Worm (Caenorhabditis elegans): ENCODE results near the gene clh-5.
A peak's percentile ranks its signal among the peaks of the same experiment; 100 is the strongest.

clh-5 gene

DNA sequence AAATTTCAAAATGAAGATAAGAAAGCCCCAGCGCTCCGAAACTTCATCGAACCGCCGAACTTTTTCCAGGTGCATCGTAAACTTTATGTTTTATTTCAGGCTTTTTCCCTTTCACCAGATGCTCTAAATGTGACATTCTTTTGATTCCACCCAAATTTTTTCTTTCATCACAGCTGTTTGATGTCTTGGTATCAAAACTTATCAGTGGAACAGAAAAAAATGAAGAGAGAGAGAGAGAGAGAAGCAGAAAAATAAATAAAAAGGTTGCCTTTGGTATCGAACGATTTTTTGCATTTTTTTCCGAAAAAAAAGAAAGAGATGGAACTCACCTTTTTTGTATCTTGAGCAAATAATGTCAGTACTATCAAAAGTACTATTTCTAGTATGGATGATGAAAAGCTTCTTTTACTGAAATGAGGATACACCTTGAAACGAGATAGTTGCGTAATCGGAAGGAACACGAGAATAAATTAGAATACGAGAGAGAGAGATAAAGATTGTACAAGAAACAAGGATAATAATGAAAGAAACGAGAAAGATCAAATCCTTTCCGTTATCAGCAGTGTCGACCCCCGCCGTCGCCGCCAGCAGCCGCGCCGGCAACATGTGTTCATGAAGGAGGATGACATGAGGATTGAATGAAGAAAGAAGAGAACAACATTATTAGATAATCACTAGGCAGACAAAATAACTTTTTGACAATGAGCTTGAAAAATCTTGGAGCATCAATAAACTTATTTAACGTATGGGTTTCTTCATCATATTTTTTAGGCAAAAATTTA lies 22.1 kb downstream of the clh-5 start:
- no peak for TF ChIP-seq B0035.1 (tag; optimal IDR thresholded peaks at IDR 0.05)
- peak; percentile 46 for TF ChIP-seq nhr-80 (tag; optimal IDR thresholded peaks at IDR 0.05)

DNA sequence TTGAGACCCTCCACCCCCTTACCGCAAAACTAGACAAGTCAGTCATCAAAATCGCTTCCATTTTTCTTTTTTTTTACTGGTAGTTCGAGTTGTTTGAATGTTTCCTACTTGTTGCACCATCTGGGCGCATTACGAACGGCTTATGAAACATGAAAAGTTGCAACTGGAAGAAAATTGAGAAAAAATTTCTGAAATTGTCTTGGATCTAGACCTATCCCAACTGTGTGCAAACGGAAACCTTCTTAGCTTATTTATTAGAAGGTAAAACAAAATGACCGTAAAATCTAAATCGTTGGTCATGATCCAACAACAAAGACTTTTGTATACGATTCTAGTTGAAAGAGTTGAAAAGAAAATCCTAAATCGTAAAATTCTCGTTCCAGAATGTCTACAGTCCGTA lies 23.9 kb downstream of the clh-5 start:
- no peak for TF ChIP-seq fkh-3 (tag; optimal IDR thresholded peaks at IDR 0.05)
- no peak for TF ChIP-seq let-526 (GFP tag; IDR thresholded peaks at IDR 0.05)
- TF ChIP-seq gei-17 (GFP tag; optimal IDR thresholded peaks at IDR 0.05): no peak
- TF ChIP-seq sptf-2 (GFP tag; optimal IDR thresholded peaks at IDR 0.05): no peak
- TF ChIP-seq hsf-1 (GFP tag; IDR thresholded peaks at IDR 0.05): no peak
- TF ChIP-seq aptf-3 (GFP tag; IDR thresholded peaks at IDR 0.05): no peak
- TF ChIP-seq madf-6 (GFP tag; IDR thresholded peaks at IDR 0.05): no peak
- no peak for TF ChIP-seq ztf-25 (GFP tag; IDR thresholded peaks at IDR 0.05)
- no peak for TF ChIP-seq attf-5 (GFP tag; optimal IDR thresholded peaks at IDR 0.05)

DNA sequence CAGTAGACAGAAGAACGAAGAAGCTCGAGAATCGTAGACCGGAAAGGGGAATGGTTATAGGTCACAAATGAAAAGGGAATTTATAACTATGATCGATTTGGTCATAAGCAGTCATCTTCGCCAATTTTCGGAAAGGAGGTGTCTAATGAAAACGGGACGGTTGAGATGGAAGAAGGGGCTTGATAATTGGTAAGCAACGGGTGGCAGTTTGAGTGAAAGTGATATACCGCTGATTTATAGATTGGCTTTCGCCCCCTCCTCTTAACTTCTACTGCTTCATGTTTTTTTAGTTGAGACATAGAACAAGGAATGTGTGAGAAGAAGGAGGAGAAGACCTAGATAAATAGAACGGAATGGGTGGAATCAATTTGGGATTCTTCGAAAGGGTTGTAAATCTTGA lies 25.6 kb downstream of the clh-5 start:
- TF ChIP-seq ztf-25 (GFP tag; IDR thresholded peaks at IDR 0.05) (no peak), die-1 (tag; optimal IDR thresholded peaks at IDR 0.05) (no peak), lin-54 (GFP tag; optimal IDR thresholded peaks at IDR 0.05) (no peak), atf-7 (tag; optimal IDR thresholded peaks at IDR 0.05) (no peak), T26A5.8 (tag; optimal IDR thresholded peaks at IDR 0.05) (no peak), hsf-1 (GFP tag; IDR thresholded peaks at IDR 0.05) (no peak), bed-1 (GFP tag; IDR thresholded peaks at IDR 0.05) (no peak), F57A8.1 (GFP tag; optimal IDR thresholded peaks at IDR 0.05) (no peak), K12H6.12 (tag; optimal IDR thresholded peaks at IDR 0.05) (no peak), somi-1 (GFP tag; optimal IDR thresholded peaks at IDR 0.05) (no peak), B0035.1 (tag; optimal IDR thresholded peaks at IDR 0.05) (no peak), madf-3 (GFP tag; IDR thresholded peaks at IDR 0.05) (no peak), Y53G8AR.9 (GFP tag; conservative IDR thresholded peaks at IDR 0.05) (no peak), ceh-79 (tag; optimal IDR thresholded peaks at IDR 0.05) (no peak), B0261.1 (tag; optimal IDR thresholded peaks at IDR 0.05) (no peak), aptf-3 (GFP tag; IDR thresholded peaks at IDR 0.05) (no peak), ceh-27 (GFP tag; optimal IDR thresholded peaks at IDR 0.05) (no peak)

DNA sequence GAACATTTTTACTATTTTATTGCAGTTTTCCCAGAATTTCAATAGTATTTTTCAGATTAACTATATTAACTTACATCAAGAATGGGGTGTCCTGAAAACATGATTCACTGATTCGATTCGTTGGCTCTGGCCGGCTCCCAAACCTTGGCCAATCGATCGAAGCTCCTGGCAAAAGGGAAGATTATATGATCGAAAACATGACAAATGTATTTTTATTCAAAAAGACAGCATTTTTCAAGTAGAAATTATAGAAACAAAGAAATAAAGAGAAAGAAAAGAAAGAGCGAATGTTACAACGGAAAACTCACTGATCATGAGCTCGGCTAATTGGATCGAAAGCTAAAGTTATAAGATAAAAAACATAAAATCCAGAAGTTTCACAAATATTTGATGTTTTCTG lies 27.7 kb downstream of the clh-5 start, which contains the start of gene T24B8.4:
Gene T24B8.4, minus strand, starts transcription at position 101 of the 400 bp plus-strand sequence.
- no peak for TF ChIP-seq mel-28 (tag; optimal IDR thresholded peaks at IDR 0.05; ENCODE audit: borderline replicate concordance)
- no peak for TF ChIP-seq madf-6 (GFP tag; IDR thresholded peaks at IDR 0.05)
- TF ChIP-seq attf-3 (GFP tag; conservative IDR thresholded peaks at IDR 0.05): no peak
- TF ChIP-seq unc-130 (GFP tag; optimal IDR thresholded peaks at IDR 0.05): no peak
- no peak for TF ChIP-seq bed-1 (GFP tag; IDR thresholded peaks at IDR 0.05)
- TF ChIP-seq aptf-2 (GFP tag; conservative IDR thresholded peaks at IDR 0.05): no peak
- TF ChIP-seq tbp1 (GFP tag; optimal IDR thresholded peaks at IDR 0.05): no peak
- TF ChIP-seq ztf-18 (tag; optimal IDR thresholded peaks at IDR 0.05): no peak
- TF ChIP-seq ztf-25 (GFP tag; IDR thresholded peaks at IDR 0.05): no peak
- no peak for TF ChIP-seq Y53G8AR.9 (GFP tag; conservative IDR thresholded peaks at IDR 0.05)
- no peak for TF ChIP-seq efl-1 (GFP tag; optimal IDR thresholded peaks at IDR 0.05)
- TF ChIP-seq madf-8 (GFP tag; conservative IDR thresholded peaks at IDR 0.05): no peak
- TF ChIP-seq mcd-1 (GFP tag; IDR thresholded peaks at IDR 0.05): no peak
- TF ChIP-seq egl-44 (GFP tag; IDR thresholded peaks at IDR 0.05): no peak
- no peak for TF ChIP-seq ceh-27 (GFP tag; optimal IDR thresholded peaks at IDR 0.05)
- no peak for TF ChIP-seq lin-40 (tag; optimal IDR thresholded peaks at IDR 0.05)
- no peak for TF ChIP-seq ztf-26 (tag; optimal IDR thresholded peaks at IDR 0.05)
- TF ChIP-seq ets-4 (GFP tag; optimal IDR thresholded peaks at IDR 0.05): no peak
- TF ChIP-seq nhr-179 (tag; optimal IDR thresholded peaks at IDR 0.05): no peak
